Fruit fly (Drosophila melanogaster) whole organism, wandering third instar larva: ENCODE measurements around the gene CG17029.

Experiments
- Abd-B ChIP-seq: fragments of >200 bp; optimal IDR thresholded peaks from 2 replicates; lab custom pipeline; 2017; ENCODE audit warnings: missing biosample characterization, missing genetic modification characterization
- CG9705 ChIP-seq: fragments of 200-800 bp; sonication (Bioruptor generic); optimal IDR thresholded peaks from 2 replicates; lab custom pipeline; 2018; ENCODE audit warnings: missing biosample characterization, mild to moderate bottlenecking, missing genetic modification characterization
- Hr78 ChIP-seq: fragments of >200 bp; optimal IDR thresholded peaks from 2 replicates; lab custom pipeline; 2017; ENCODE audit warnings: missing biosample characterization, missing genetic modification characterization
- br ChIP-seq: fragments of 200-800 bp; sonication (Bioruptor generic); optimal IDR thresholded peaks from 2 replicates; lab custom pipeline; 2016; ENCODE audit warnings: missing biosample characterization, missing genetic modification characterization
- fru ChIP-seq: fragments of 200-800 bp; sonication (Bioruptor generic); optimal IDR thresholded peaks from 3 replicates; lab custom pipeline; 2016; ENCODE audit warnings: missing biosample characterization, mild to moderate bottlenecking, missing genetic modification characterization
- lola ChIP-seq: fragments of >200 bp; optimal IDR thresholded peaks from 2 replicates; lab custom pipeline; 2017; ENCODE audit warnings: missing biosample characterization, missing genetic modification characterization
- psq ChIP-seq: fragments of 200-800 bp; sonication (Bioruptor generic); optimal IDR thresholded peaks from 3 replicates; lab custom pipeline; 2017; ENCODE audit warnings: missing biosample characterization, mild to moderate bottlenecking, missing genetic modification characterization, moderate library complexity
- rgr ChIP-seq: fragments of 200-800 bp; sonication (Bioruptor generic); optimal IDR thresholded peaks from 3 replicates; lab custom pipeline; 2016; ENCODE audit warnings: missing biosample characterization, mild to moderate bottlenecking, missing genetic modification characterization

dm6 chr3L:16026065-16026789 lies 49.6 kb downstream of the CG17029 start:
- peak; percentile 51 for TF ChIP-seq br (GFP tag; lab: Kevin White, UChicago)
- no peak for TF ChIP-seq lola
- peak; percentile 23 for TF ChIP-seq fru (GFP tag; lab: Kevin White, UChicago)
- peak; percentile 25 for TF ChIP-seq psq (GFP tag; lab: Kevin White, UChicago)
- TF ChIP-seq Abd-B (GFP tag; lab: Kevin White, UChicago): no peak
- peak; percentile 1 for TF ChIP-seq CG9705
- peak; percentile 60 for TF ChIP-seq rgr (GFP tag; lab: Kevin White, UChicago)
- no peak for TF ChIP-seq Hr78 (GFP tag; lab: Kevin White, UChicago)
